Fruit fly (Drosophila melanogaster): ENCODE results near the gene CG43390.

The CG43390 gene

DNA sequence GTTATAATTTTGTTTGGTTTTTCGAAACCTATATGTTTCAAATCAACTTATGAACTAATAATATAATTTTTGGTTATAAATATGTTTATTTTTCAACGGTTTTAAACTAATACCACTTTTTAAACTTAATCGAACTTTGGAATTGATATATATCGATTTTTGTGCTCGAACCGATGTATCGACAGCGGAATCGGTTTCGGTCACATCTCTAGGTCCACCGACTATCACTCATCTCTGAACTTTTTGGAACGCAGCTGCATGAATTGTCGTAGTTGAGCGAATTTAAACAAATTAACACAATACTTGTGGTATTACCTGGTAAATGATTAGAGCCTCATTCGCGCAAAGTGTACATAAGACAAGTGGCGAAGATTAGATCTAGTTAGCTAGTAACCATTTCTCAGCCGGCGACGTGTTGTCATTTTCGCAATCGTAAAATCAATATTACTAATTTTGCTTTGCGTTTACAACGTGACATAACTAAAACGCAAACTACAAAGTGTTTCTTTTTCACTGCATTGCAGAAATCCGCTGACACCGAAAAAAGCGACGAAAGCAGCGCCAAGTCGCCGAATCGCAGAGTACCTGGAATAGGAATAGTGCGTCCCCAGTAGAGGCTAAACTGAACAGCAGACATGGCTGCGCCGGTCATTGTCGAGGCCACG lies 48.2 kb upstream of the CG43390 start, which contains the start of gene Apt1 (continued):
- TF ChIP-seq CG6175 (GFP tag; IDR thresholded peaks at IDR 0.05) (no peak), crp (GFP tag; optimal IDR thresholded peaks at IDR 0.05) (no peak), CG11723 (GFP tag; optimal IDR thresholded peaks at IDR 0.05) (no peak), toy (GFP tag; IDR thresholded peaks at IDR 0.05) (no peak), CG13287 (GFP tag; IDR thresholded peaks at IDR 0.05; ENCODE audit: partially characterized antibody) (peak; percentile 97), CG15514 (GFP tag; optimal IDR thresholded peaks at IDR 0.05) (peak; percentile 65), GATAe (GFP tag; conservative IDR thresholded peaks at IDR 0.05) (no peak), CG4328 (GFP tag; optimal IDR thresholded peaks at IDR 0.05) (no peak), chinmo (GFP tag; IDR thresholded peaks at IDR 0.05; ENCODE audit: partially characterized antibody) (peak; percentile 87; the same call in 2 of the 4 replicates), CG32772 (GFP tag; IDR thresholded peaks at IDR 0.05) (no peak), lbe (GFP tag; optimal IDR thresholded peaks at IDR 0.05) (no peak), Dbx (GFP tag; IDR thresholded peaks at IDR 0.05) (peak; percentile 30; the same call in 1 of the 3 replicates), CG6765 (GFP tag; optimal IDR thresholded peaks at IDR 0.05) (no peak), sens (GFP tag) (peak; percentile 50), CG34422 (GFP tag; IDR thresholded peaks at IDR 0.05) (no peak; the same call in 2 of the 3 replicates), Dek (tag; optimal IDR thresholded peaks at IDR 0.05) (no peak), Fer1 (GFP tag; optimal IDR thresholded peaks at IDR 0.05) (peak; percentile 1), CG7357 (GFP tag; IDR thresholded peaks at IDR 0.05) (no peak), CG1792 (GFP tag; optimal IDR thresholded peaks at IDR 0.05) (no peak), MBD-R2 (GFP tag; IDR thresholded peaks at IDR 0.05) (peak; percentile 85), chm (GFP tag; IDR thresholded peaks at IDR 0.05) (no peak), Neu2 (GFP tag; optimal IDR thresholded peaks at IDR 0.05; ENCODE audit: borderline replicate concordance) (no peak), phol (tag; optimal IDR thresholded peaks at IDR 0.05) (peak; percentile 21), gsb-n (tag; optimal IDR thresholded peaks at IDR 0.05) (no peak), CG11696 (GFP tag; IDR thresholded peaks at IDR 0.05) (no peak), onecut (GFP tag; IDR thresholded peaks at IDR 0.05) (peak; percentile 83), Deaf1 (tag; optimal IDR thresholded peaks at IDR 0.05) (no peak), CG7745 (tag; optimal IDR thresholded peaks at IDR 0.05) (no peak), Hand (GFP tag; optimal IDR thresholded peaks at IDR 0.05) (no peak), gcm2 (GFP tag; optimal IDR thresholded peaks at IDR 0.05) (no peak), CG17612 (GFP tag; IDR thresholded peaks at IDR 0.05) (no peak), Drgx (GFP tag; IDR thresholded peaks at IDR 0.05) (no peak), peb (GFP tag; IDR thresholded peaks at IDR 0.05) (no peak), CG30020 (tag; optimal IDR thresholded peaks at IDR 0.05) (peak; percentile 5), sima (GFP tag; optimal IDR thresholded peaks at IDR 0.05) (no peak), CG32532 (GFP tag; IDR thresholded peaks at IDR 0.05) (no peak), eyg (GFP tag; optimal IDR thresholded peaks at IDR 0.05) (no peak), CG4820 (GFP tag; optimal IDR thresholded peaks at IDR 0.05) (no peak), CG11560 (tag; IDR thresholded peaks at IDR 0.05) (no peak), CG9932 (GFP tag; IDR thresholded peaks at IDR 0.05) (peak; percentile 58; the same call in 1 of the 2 replicates), CG1529 (GFP tag; optimal IDR thresholded peaks at IDR 0.05) (no peak), Xbp1 (GFP tag; optimal IDR thresholded peaks at IDR 0.05) (no peak), ato (GFP tag; IDR thresholded peaks at IDR 0.05; ENCODE audit: partially characterized antibody) (peak; percentile 95), D19B (GFP tag; optimal IDR thresholded peaks at IDR 0.05) (no peak), Max (GFP tag; optimal IDR thresholded peaks at IDR 0.05) (no peak), knrl (GFP tag; IDR thresholded peaks at IDR 0.05; ENCODE audit: partially characterized antibody) (peak; percentile 96), Sry-δ (GFP tag; optimal IDR thresholded peaks at IDR 0.05) (peak; percentile 94), CG18476 (GFP tag; optimal IDR thresholded peaks at IDR 0.05) (no peak), trem (tag; optimal IDR thresholded peaks at IDR 0.05) (peak; percentile 19), CG10565 (GFP tag; optimal IDR thresholded peaks at IDR 0.05) (no peak)
